Worm (Caenorhabditis elegans): ENCODE measurements around the gene str-199.

str-199 gene

DNA sequence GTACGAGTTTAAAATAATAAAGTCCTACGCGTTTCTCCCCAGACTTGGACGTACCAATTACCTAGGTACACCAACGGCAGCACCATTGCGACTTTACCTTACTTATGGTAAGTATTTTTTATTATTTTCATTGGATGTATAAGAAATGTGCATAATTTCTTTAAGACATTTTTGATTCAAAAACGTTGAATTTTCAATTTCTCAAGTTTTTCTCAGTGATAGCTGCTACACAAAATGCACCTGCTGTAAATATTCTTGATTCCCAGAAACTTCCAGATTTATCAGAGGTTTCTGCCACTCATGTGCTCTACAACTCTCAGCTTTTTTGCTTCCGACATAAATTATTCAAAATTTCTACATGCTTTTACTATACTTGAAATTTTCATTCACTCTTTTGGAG lies 8.3 kb downstream of the str-199 start, which contains the start of gene srh-159:
TSS of gene srh-159 (plus strand) at position 301 of the 400 bp plus-strand sequence.
- TF ChIP-seq nfya-1 (tag; optimal IDR thresholded peaks at IDR 0.05; ENCODE audit: insufficient read depth) (no peak), nhr-25 (tag; optimal IDR thresholded peaks at IDR 0.05) (no peak), lin-39 (tag; optimal IDR thresholded peaks at IDR 0.05) (no peak), sea-2 (GFP tag; optimal IDR thresholded peaks at IDR 0.05) (no peak), ceh-9 (tag; optimal IDR thresholded peaks at IDR 0.05) (no peak), nhr-28 (tag; optimal IDR thresholded peaks at IDR 0.05) (no peak), ama-1 (optimal IDR thresholded peaks at IDR 0.05) (no peak), ceh-16 (tag; optimal IDR thresholded peaks at IDR 0.05) (no peak), jun-1 (tag; optimal IDR thresholded peaks at IDR 0.05) (no peak), elt-2 (tag; optimal IDR thresholded peaks at IDR 0.05) (no peak), egl-27 (tag; optimal IDR thresholded peaks at IDR 0.05) (no peak), nhr-237 (tag; optimal IDR thresholded peaks at IDR 0.05) (no peak), eor-1 (tag; optimal IDR thresholded peaks at IDR 0.05) (no peak), ztf-11 (tag; optimal IDR thresholded peaks at IDR 0.05) (no peak), lin-15B (tag; optimal IDR thresholded peaks at IDR 0.05) (no peak), aly-2 (tag; optimal IDR thresholded peaks at IDR 0.05) (no peak), egl-5 (tag; optimal IDR thresholded peaks at IDR 0.05) (no peak), mdl-1 (tag; optimal IDR thresholded peaks at IDR 0.05) (no peak)

DNA sequence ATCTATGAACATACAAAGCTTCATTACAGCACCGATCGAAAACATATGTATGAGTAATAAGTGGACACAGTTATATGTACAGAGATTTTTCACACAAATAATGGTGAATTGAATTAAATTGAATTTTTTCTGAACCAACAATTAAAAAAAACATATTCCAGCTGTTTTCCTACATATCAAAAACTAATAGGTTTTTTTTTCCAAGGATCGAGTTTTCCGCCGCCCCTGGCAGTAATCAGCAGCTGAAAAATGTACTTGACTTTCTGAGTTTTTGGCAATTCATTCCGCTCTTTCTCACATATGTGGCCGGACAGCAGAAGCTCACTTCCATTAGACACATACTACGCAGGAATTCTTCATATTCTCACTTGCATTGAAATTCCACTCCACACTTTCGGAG lies 11.8 kb downstream of the str-199 start, which contains the start of gene srh-174:
TSS of gene srh-174 (plus strand) at position 301 of the 400 bp plus-strand sequence.
- TF ChIP-seq fkh-2 (tag; optimal IDR thresholded peaks at IDR 0.05): no peak
- no peak for TF ChIP-seq lsy-12 (tag; optimal IDR thresholded peaks at IDR 0.05)
- TF ChIP-seq nhr-23 (tag; optimal IDR thresholded peaks at IDR 0.05): no peak

DNA sequence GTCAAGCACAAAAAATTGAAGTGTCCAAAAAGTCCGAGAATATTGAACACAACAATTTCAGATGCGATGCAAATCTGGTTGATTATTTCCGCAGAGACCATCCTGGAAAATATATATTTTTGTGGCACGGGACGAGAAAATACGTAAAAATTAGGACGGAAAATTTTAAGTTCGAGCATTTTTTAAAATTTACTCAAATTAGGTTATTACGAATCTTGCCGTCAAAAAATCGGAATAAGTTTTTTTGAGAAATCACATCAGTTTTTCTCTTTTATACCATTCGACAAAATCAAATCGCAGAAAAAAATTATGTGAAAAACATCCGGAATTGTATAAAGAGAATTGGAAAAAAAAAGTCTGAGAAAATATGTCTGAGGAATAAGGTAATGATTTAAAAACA lies 12.3 kb downstream of the str-199 start, which contains the start of gene srsx-1:
TSS of gene srsx-1 (minus strand) at position 101 of the 400 bp plus-strand sequence.
- no peak for TF ChIP-seq nfya-1 (tag; optimal IDR thresholded peaks at IDR 0.05; ENCODE audit: insufficient read depth)
- TF ChIP-seq lin-15B (tag; optimal IDR thresholded peaks at IDR 0.05): no peak
- no peak for TF ChIP-seq mdl-1 (tag; optimal IDR thresholded peaks at IDR 0.05)
- TF ChIP-seq R02D3.7 (tag; optimal IDR thresholded peaks at IDR 0.05): no peak
- TF ChIP-seq ceh-82 (tag; optimal IDR thresholded peaks at IDR 0.05): no peak
- no peak for TF ChIP-seq unc-62 (GFP tag; optimal IDR thresholded peaks at IDR 0.05)
- no peak for TF ChIP-seq pqm-1 (tag; optimal IDR thresholded peaks at IDR 0.05)
- TF ChIP-seq tbx-2 (tag; optimal IDR thresholded peaks at IDR 0.05): no peak

DNA sequence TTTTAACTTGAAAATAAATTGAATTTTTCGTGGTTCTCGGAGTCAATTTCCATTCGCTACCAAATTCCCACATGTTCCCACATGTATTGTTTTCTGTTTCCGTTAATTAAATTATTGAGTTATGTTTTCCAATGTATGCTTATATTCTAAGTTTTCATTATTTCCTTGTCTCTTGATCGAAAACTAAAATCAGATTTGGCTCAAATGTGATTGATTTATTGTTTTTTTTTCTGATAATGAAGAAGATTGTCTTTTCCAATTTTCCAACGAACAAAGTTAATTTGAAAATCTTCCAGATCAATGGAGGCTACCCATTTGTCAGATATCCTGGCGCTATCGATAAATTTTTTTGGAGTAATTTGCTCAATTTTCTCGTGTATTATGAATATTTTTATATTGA lies 16.6 kb downstream of the str-199 start, which contains the start of gene srbc-25:
TSS of gene srbc-25 (plus strand) at position 301 of the 400 bp plus-strand sequence.
- TF ChIP-seq egl-5 (tag; optimal IDR thresholded peaks at IDR 0.05) (no peak), mdl-1 (tag; optimal IDR thresholded peaks at IDR 0.05) (no peak), skn-1 (tag; optimal IDR thresholded peaks at IDR 0.05) (no peak), fos-1 (tag; optimal IDR thresholded peaks at IDR 0.05) (no peak), nhr-12 (tag; optimal IDR thresholded peaks at IDR 0.05) (no peak), egl-27 (tag; optimal IDR thresholded peaks at IDR 0.05) (no peak), hmg-11 (tag; optimal IDR thresholded peaks at IDR 0.05) (no peak), pqm-1 (tag; optimal IDR thresholded peaks at IDR 0.05) (no peak), unc-39 (tag; optimal IDR thresholded peaks at IDR 0.05) (no peak), daf-12 (tag; optimal IDR thresholded peaks at IDR 0.05) (no peak), snpc-4 (tag; optimal IDR thresholded peaks at IDR 0.05) (no peak), eor-1 (tag; optimal IDR thresholded peaks at IDR 0.05) (no peak), sea-2 (GFP tag; optimal IDR thresholded peaks at IDR 0.05) (no peak), nhr-237 (tag; optimal IDR thresholded peaks at IDR 0.05) (no peak)

DNA sequence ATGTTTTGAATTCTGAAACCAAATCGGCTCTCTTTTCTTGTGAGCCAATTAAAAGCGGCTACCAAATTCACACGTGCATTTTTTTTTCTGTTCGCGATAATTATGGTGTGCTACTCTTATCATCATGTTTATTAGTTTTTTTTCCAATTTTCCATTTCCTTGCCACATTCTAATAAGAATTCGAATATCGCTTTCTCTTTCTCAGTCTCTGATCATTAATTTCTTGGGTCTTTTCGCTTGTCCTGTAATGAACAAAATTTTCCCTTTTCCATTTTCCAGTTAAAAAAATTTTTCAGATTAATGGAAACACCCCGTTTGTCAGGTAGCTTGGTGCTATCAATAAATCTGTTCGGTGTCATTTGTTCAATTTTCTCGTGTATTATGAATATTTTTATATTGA lies 18.7 kb downstream of the str-199 start, which contains the start of gene srbc-26:
TSS of gene srbc-26 (plus strand) at position 301 of the 400 bp plus-strand sequence.
- TF ChIP-seq lin-15B (tag; optimal IDR thresholded peaks at IDR 0.05) (no peak), fkh-10 (GFP tag; optimal IDR thresholded peaks at IDR 0.05) (no peak), ceh-9 (tag; optimal IDR thresholded peaks at IDR 0.05) (no peak), fkh-2 (tag; optimal IDR thresholded peaks at IDR 0.05) (no peak), mml-1 (tag; optimal IDR thresholded peaks at IDR 0.05) (no peak), ztf-4 (tag; optimal IDR thresholded peaks at IDR 0.05) (no peak), nhr-25 (tag; optimal IDR thresholded peaks at IDR 0.05) (no peak), ceh-16 (tag; optimal IDR thresholded peaks at IDR 0.05) (no peak), nhr-77 (tag; optimal IDR thresholded peaks at IDR 0.05) (no peak), snpc-4 (tag; optimal IDR thresholded peaks at IDR 0.05) (no peak), elt-1 (tag; optimal IDR thresholded peaks at IDR 0.05) (no peak), daf-12 (tag; optimal IDR thresholded peaks at IDR 0.05) (no peak), unc-62 (GFP tag; optimal IDR thresholded peaks at IDR 0.05) (no peak), nhr-43 (tag; optimal IDR thresholded peaks at IDR 0.05; ENCODE audit: poor library complexity, severe bottlenecking) (no peak), pqm-1 (tag; optimal IDR thresholded peaks at IDR 0.05) (no peak), nhr-76 (tag; optimal IDR thresholded peaks at IDR 0.05) (no peak)

Measured in whole organism, L3 larva.